Worm (Caenorhabditis elegans): ENCODE results near the gene F28A10.8.
"Not testable (repeated sequence)": the region's sequence is repeated elsewhere in the genome, so short reads cannot be mapped to it uniquely, and the experiment has no call there.

F28A10.8 gene

ce11 chrII:825521-825920 is 12.8 kb downstream of the F28A10.8 start, which contains the start of gene F28A10.1:
Gene F28A10.1, plus strand, starts transcription at chrII:825821.
- TF ChIP-seq nhr-28 (tag; optimal IDR thresholded peaks at IDR 0.05) (no peak), nhr-71 (tag; optimal IDR thresholded peaks at IDR 0.05) (no peak)

- TF ChIP-seq C34B4.2 (tag; optimal IDR thresholded peaks at IDR 0.05) (no peak), nhr-76 (tag; optimal IDR thresholded peaks at IDR 0.05) (no peak)
Observed at ce11 chrII:823529-823928, 14.8 kb downstream of the F28A10.8 start, which contains the start of gene F46F5.10. Gene F46F5.10, plus strand, starts transcription at chrII:823829.

ce11 chrII:822730-823129 is 15.6 kb downstream of the F28A10.8 start, which contains the start of gene msrp-4:
Gene msrp-4, minus strand, starts transcription at chrII:822830.
- TF ChIP-seq lin-13 (GFP tag; optimal IDR thresholded peaks at IDR 0.05); unc-98 (GFP tag; IDR thresholded peaks at IDR 0.05); tbx-2 (tag; optimal IDR thresholded peaks at IDR 0.05): not testable (repeated sequence)

- no peak for TF ChIP-seq lin-15B (tag; optimal IDR thresholded peaks at IDR 0.05)
- TF ChIP-seq lin-35 (GFP tag; optimal IDR thresholded peaks at IDR 0.05): no peak
- no peak for TF ChIP-seq isw-1 (GFP tag; IDR thresholded peaks at IDR 0.05)
- TF ChIP-seq nhr-90 (tag; optimal IDR thresholded peaks at IDR 0.05; ENCODE audit: poor library complexity): no peak
- no peak for TF ChIP-seq egl-13 (tag; optimal IDR thresholded peaks at IDR 0.05)
- no peak for TF ChIP-seq nhr-20 (tag; optimal IDR thresholded peaks at IDR 0.05)
Observed at ce11 chrII:821514-821913, 16.8 kb downstream of the F28A10.8 start, which contains the start of gene F46F5.8. Gene F46F5.8, minus strand, starts transcription at chrII:821614.

- TF ChIP-seq unc-62 (GFP tag; optimal IDR thresholded peaks at IDR 0.05) (no peak), fkh-8 (tag; optimal IDR thresholded peaks at IDR 0.05) (no peak), ztf-11 (tag; optimal IDR thresholded peaks at IDR 0.05) (no peak), dpl-1 (GFP tag; optimal IDR thresholded peaks at IDR 0.05) (no peak), lin-39 (tag; optimal IDR thresholded peaks at IDR 0.05) (no peak), aly-2 (tag; optimal IDR thresholded peaks at IDR 0.05) (no peak), Y116A8C.19 (tag; optimal IDR thresholded peaks at IDR 0.05; ENCODE audit: borderline replicate concordance) (no peak), mef-2 (tag; optimal IDR thresholded peaks at IDR 0.05) (no peak), unc-30 (tag; optimal IDR thresholded peaks at IDR 0.05) (no peak), nhr-90 (tag; optimal IDR thresholded peaks at IDR 0.05; ENCODE audit: poor library complexity) (no peak), ceh-8 (GFP tag; optimal IDR thresholded peaks at IDR 0.05) (no peak), ztf-4 (tag; optimal IDR thresholded peaks at IDR 0.05) (no peak), nhr-77 (tag; optimal IDR thresholded peaks at IDR 0.05) (no peak), vab-15 (tag; optimal IDR thresholded peaks at IDR 0.05) (no peak), aha-1 (tag; optimal IDR thresholded peaks at IDR 0.05) (no peak), blmp-1 (tag; optimal IDR thresholded peaks at IDR 0.05) (no peak), nhr-19 (GFP tag; conservative IDR thresholded peaks at IDR 0.05) (no peak), nhr-47 (tag; optimal IDR thresholded peaks at IDR 0.05) (no peak), hlh-17 (GFP tag; optimal IDR thresholded peaks at IDR 0.05; ENCODE audit: borderline replicate concordance) (no peak)
Observed at ce11 chrII:820519-820918, 17.8 kb downstream of the F28A10.8 start, which contains the start of gene F46F5.7. Gene F46F5.7, minus strand, starts transcription at chrII:820619.

- TF ChIP-seq jun-1 (tag; optimal IDR thresholded peaks at IDR 0.05): no peak
- no peak for TF ChIP-seq lin-39 (tag; optimal IDR thresholded peaks at IDR 0.05)
- no peak for TF ChIP-seq grh-1 (GFP tag; IDR thresholded peaks at IDR 0.05)
- no peak for TF ChIP-seq pag-3 (tag; optimal IDR thresholded peaks at IDR 0.05; ENCODE audit: borderline replicate concordance, insufficient read depth)
- no peak for TF ChIP-seq egl-27 (tag; optimal IDR thresholded peaks at IDR 0.05)
- no peak for TF ChIP-seq egl-13 (tag; optimal IDR thresholded peaks at IDR 0.05)
- no peak for TF ChIP-seq skn-1 (tag; optimal IDR thresholded peaks at IDR 0.05)
- no peak for TF ChIP-seq mef-2 (tag; optimal IDR thresholded peaks at IDR 0.05)
Observed at ce11 chrII:814737-815136, 23.6 kb downstream of the F28A10.8 start, which contains the start of gene msrp-3. Gene msrp-3, minus strand, starts transcription at chrII:814837.

Data from whole organism, L1 larva.